Fruit fly (Drosophila melanogaster) whole organism, adult: ENCODE results near the gene CG6094.

Experiments used
- CG11617 ChIP-seq: fragments of 200-800 bp; sonication (Bioruptor generic); optimal IDR thresholded peaks from 2 replicates; lab custom pipeline; 2017; ENCODE audit warnings: mild to moderate bottlenecking, missing biosample characterization, missing genetic modification reagents, missing genetic modification characterization
- CG12768 ChIP-seq: fragments of 200-800 bp; sonication (Bioruptor generic); optimal IDR thresholded peaks from 2 replicates; lab custom pipeline; 2017; ENCODE audit warnings: missing biosample characterization, missing genetic modification characterization, mild to moderate bottlenecking, moderate library complexity, missing genetic modification reagents
- CG1620 ChIP-seq: fragments of 200-800 bp; sonication (Bioruptor generic); optimal IDR thresholded peaks from 2 replicates; lab custom pipeline; 2016; ENCODE audit warnings: missing biosample characterization, missing genetic modification characterization
- CG33017 ChIP-seq: fragments of 200-800 bp; sonication (Bioruptor generic); optimal IDR thresholded peaks from 2 replicates; lab custom pipeline; 2018; ENCODE audit warnings: missing biosample characterization, mild to moderate bottlenecking, missing genetic modification characterization, moderate library complexity
- CG7045 ChIP-seq: fragments of 200-800 bp; sonication (Bioruptor generic); optimal IDR thresholded peaks from 2 replicates; lab custom pipeline; 2017; ENCODE audit warnings: missing biosample characterization, mild to moderate bottlenecking, missing genetic modification characterization
- CG7101 ChIP-seq: fragments of 200-800 bp; sonication (Bioruptor generic); optimal IDR thresholded peaks from 2 replicates; lab custom pipeline; 2018; ENCODE audit warnings: missing biosample characterization, mild to moderate bottlenecking, missing genetic modification characterization, moderate library complexity
- Crg-1 ChIP-seq: fragments of 200-800 bp; sonication (Bioruptor generic); optimal IDR thresholded peaks from 2 replicates; lab custom pipeline; 2016; ENCODE audit warnings: missing biosample characterization, missing genetic modification characterization
- Hr96 ChIP-seq: fragments of 200-800 bp; sonication (Bioruptor generic); optimal IDR thresholded peaks from 2 replicates; lab custom pipeline; 2016; ENCODE audit warnings: missing biosample characterization, missing genetic modification characterization
- Mnt ChIP-seq: fragments of 200-800 bp; sonication (Bioruptor generic); optimal IDR thresholded peaks from 2 replicates; lab custom pipeline; 2016; ENCODE audit warnings: missing biosample characterization, mild to moderate bottlenecking, missing genetic modification characterization
- bab1 ChIP-seq: fragments of 200-800 bp; sonication (Bioruptor generic); optimal IDR thresholded peaks from 3 replicates; lab custom pipeline; 2019; ENCODE audit warnings: missing biosample characterization, mild to moderate bottlenecking, missing genetic modification characterization, moderate library complexity
- cnc ChIP-seq, 2 experiments: fragments of >200 bp; optimal IDR thresholded peaks; 2 replicates each; lab custom pipeline; 2017
- pad ChIP-seq: fragments of 200-800 bp; sonication (Bioruptor generic); optimal IDR thresholded peaks from 3 replicates; lab custom pipeline; 2017; ENCODE audit warnings: missing biosample characterization, missing genetic modification characterization, mild to moderate bottlenecking, moderate library complexity, missing genetic modification reagents
- tj ChIP-seq: fragments of 200-800 bp; sonication (Bioruptor generic); optimal IDR thresholded peaks from 3 replicates; lab custom pipeline; 2017; ENCODE audit warnings: missing biosample characterization, mild to moderate bottlenecking, missing genetic modification characterization, moderate library complexity
- toe ChIP-seq: fragments of 200-800 bp; sonication (Bioruptor generic); optimal IDR thresholded peaks from 2 replicates; lab custom pipeline; 2016; ENCODE audit warnings: missing biosample characterization, missing genetic modification characterization

DNA sequence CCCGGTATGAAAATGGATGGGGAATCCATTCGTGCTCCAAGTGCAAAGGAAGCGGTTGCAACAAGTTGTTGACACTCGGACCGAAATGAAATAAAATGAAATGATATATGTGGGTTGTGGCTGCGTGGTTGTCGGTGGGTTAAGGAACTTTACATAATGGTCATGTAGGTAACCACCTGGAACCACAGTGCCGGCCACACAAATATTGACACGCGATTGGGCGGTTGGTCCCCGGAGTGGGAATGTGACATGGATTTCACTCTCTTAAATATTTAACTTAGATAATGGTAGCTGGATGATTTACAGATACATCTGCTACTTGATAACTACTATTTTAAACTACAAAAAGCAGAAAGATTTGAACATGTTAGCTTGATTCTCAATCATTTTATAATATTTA, 2.0 kb upstream of the CG6094 start:
- TF ChIP-seq bab1 (GFP tag; lab: Kevin White, UChicago) (no peak), Crg-1 (no peak), cnc (optimal IDR thresholded peaks at IDR 0.05; lab: Kevin White, UChicago) (no peak), CG7045 (GFP tag; lab: Kevin White, UChicago) (no peak), CG7101 (tag; lab: Kevin White, UChicago) (no peak), CG11617 (GFP tag; lab: Kevin White, UChicago) (no peak), toe (no peak), CG1620 (no peak), Mnt (GFP tag; lab: Kevin White, UChicago) (no peak), tj (GFP tag; lab: Kevin White, UChicago) (no peak), CG33017 (tag; lab: Kevin White, UChicago) (no peak), CG12768 (no peak), Hr96 (no peak), pad (GFP tag; lab: Kevin White, UChicago) (no peak)
